Fruit fly (Drosophila melanogaster) whole organism, pupa: ENCODE data around the gene CG34279.

Experiments used
- CG14655 ChIP-seq: fragments of 200-800 bp; sonication (Bioruptor generic); optimal IDR thresholded peaks from 3 replicates; lab custom pipeline; 2017; ENCODE audit warnings: mild to moderate bottlenecking, missing biosample characterization, missing genetic modification reagents, missing genetic modification characterization
- CG17806 ChIP-seq: fragments of 200-800 bp; sonication (Bioruptor generic); optimal IDR thresholded peaks from 2 replicates; lab custom pipeline; 2018; ENCODE audit warnings: missing biosample characterization, mild to moderate bottlenecking, missing genetic modification characterization, moderate library complexity
- CG32121 ChIP-seq: fragments of 200-800 bp; sonication (Bioruptor generic); IDR thresholded peaks from 2 replicates; pipeline ENCODE4 v1.3.6; 2022; ENCODE audit warnings: missing biosample characterization, missing genetic modification characterization
- CG8159 ChIP-seq: fragments of 200-800 bp; sonication (Bioruptor generic); optimal IDR thresholded peaks from 3 replicates; lab custom pipeline; 2018; ENCODE audit warnings: missing biosample characterization, mild to moderate bottlenecking, missing genetic modification characterization, moderate library complexity
- D1 ChIP-seq: fragments of 200-800 bp; sonication (Bioruptor generic); optimal IDR thresholded peaks from 2 replicates; lab custom pipeline; 2018; ENCODE audit warnings: missing biosample characterization, mild to moderate bottlenecking, missing genetic modification characterization, moderate library complexity
- Ets98B ChIP-seq: fragments of 200-800 bp; sonication (Bioruptor generic); IDR thresholded peaks from 2 replicates; pipeline ENCODE4 v1.3.6; 2022; ENCODE audit warnings: missing biosample characterization, missing genetic modification characterization
- Snoo ChIP-seq: fragments of 200-800 bp; sonication (Bioruptor generic); optimal IDR thresholded peaks from 3 replicates; lab custom pipeline; 2017; ENCODE audit warnings: missing biosample characterization, mild to moderate bottlenecking, missing genetic modification characterization, inconsistent platforms
- gl ChIP-seq: fragments of 200-800 bp; sonication (Bioruptor generic); optimal IDR thresholded peaks from 2 replicates; lab custom pipeline; 2018; ENCODE audit warnings: missing biosample characterization, mild to moderate bottlenecking, missing genetic modification characterization
- rn ChIP-seq: fragments of 200-800 bp; sonication (Bioruptor generic); IDR thresholded peaks from 2 replicates; pipeline ENCODE4 v1.3.6; 2022; ENCODE audit warnings: missing biosample characterization, missing genetic modification characterization

DNA sequence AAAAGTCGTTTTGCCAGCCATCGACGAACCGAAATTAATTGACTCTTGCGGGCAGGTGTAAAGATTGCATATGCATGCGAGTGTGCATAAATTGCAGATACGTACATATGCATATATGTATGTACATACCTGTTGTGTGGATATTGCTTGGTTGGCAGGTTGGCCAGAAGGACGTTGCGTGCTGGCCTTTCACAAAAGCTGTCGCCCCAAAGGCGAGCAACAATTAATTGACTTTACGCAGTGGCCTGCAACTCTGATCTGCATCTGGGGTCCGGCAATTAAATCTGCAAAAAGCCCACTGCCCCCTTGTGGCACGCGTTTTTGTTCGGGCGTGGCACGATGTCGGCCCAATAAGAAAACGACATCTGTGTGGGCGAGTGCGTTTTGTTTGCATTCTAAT, 30.0 kb upstream of the CG34279 start:
- TF ChIP-seq Ets98B (GFP tag; lab: Robert Waterston, UW) (no peak), CG8159 (tag; lab: Kevin White, UChicago) (no peak), CG17806 (tag; lab: Kevin White, UChicago) (no peak), CG32121 (GFP tag; lab: Robert Waterston, UW) (no peak), D1 (tag; lab: Kevin White, UChicago) (no peak), rn (GFP tag; lab: Robert Waterston, UW) (no peak), Snoo (no peak), gl (no peak), CG14655 (GFP tag; lab: Kevin White, UChicago) (no peak)
